Worm (Caenorhabditis elegans) whole organism, young adult: ENCODE results near the gene C12D8.13.

Experiments used
- B0035.1 ChIP-seq: sonication (generic microtip); optimal IDR thresholded peaks from 2 replicates; lab custom pipeline; 2016; ENCODE audit warnings: missing genetic modification characterization, mild to moderate bottlenecking, missing compliant biosample characterization, missing genotype, missing genetic modification reagents
- B0261.1 ChIP-seq: sonication (generic microtip); optimal IDR thresholded peaks from 2 replicates; lab custom pipeline; 2016; ENCODE audit warnings: mild to moderate bottlenecking, missing genetic modification characterization, moderate library complexity, missing compliant biosample characterization
- C06A6.2 ChIP-seq: fragments of 200-800 bp; sonication (Bioruptor generic); conservative IDR thresholded peaks from 2 replicates; pipeline ENCODE4 v1.3.6; 2022; ENCODE audit warnings: missing genetic modification characterization, missing compliant biosample characterization
- F22D6.2 ChIP-seq: sonication (generic microtip); optimal IDR thresholded peaks from 2 replicates; lab custom pipeline; 2016; ENCODE audit warnings: mild to moderate bottlenecking, missing genetic modification characterization, missing compliant biosample characterization
- F37B4.10 ChIP-seq: fragments of 200-800 bp; sonication (Bioruptor generic); IDR thresholded peaks from 2 replicates; pipeline ENCODE4 v1.3.6; 2022; ENCODE audit warnings: missing genetic modification characterization, missing compliant biosample characterization
- F39B2.1 ChIP-seq: fragments of 200-800 bp; sonication (Bioruptor generic); IDR thresholded peaks from 2 replicates; pipeline ENCODE4 v1.3.6; 2022; ENCODE audit warnings: missing genetic modification reagents, missing genetic modification characterization, missing compliant biosample characterization
- F57A8.1 ChIP-seq: fragments of 200-800 bp; sonication (Bioruptor generic); optimal IDR thresholded peaks from 2 replicates; lab custom pipeline; 2018; ENCODE audit warnings: mild to moderate bottlenecking, missing genetic modification characterization, moderate library complexity, missing compliant biosample characterization
- F57C9.4 ChIP-seq: sonication (generic microtip); optimal IDR thresholded peaks from 2 replicates; lab custom pipeline; 2017; ENCODE audit warnings: mild to moderate bottlenecking, missing genetic modification characterization, missing compliant biosample characterization
- Y53G8AR.9 ChIP-seq: fragments of 200-800 bp; sonication (Bioruptor generic); conservative IDR thresholded peaks from 2 replicates; pipeline ENCODE4 v1.3.6; 2022; ENCODE audit warnings: missing genetic modification reagents, missing genetic modification characterization, missing compliant biosample characterization
- Y67H2A.10 ChIP-seq: fragments of 200-800 bp; sonication (Bioruptor generic); conservative IDR thresholded peaks from 2 replicates; pipeline ENCODE4 v1.3.6; 2022; ENCODE audit warnings: missing genetic modification reagents, missing genetic modification characterization, missing compliant biosample characterization
- Y95B8A.8 ChIP-seq: fragments of 200-800 bp; sonication (Bioruptor generic); IDR thresholded peaks from 2 replicates; pipeline ENCODE4 v1.3.6; 2022; ENCODE audit warnings: missing genetic modification reagents, missing genetic modification characterization, missing compliant biosample characterization
- ZK185.1 ChIP-seq: sonication (generic microtip); optimal IDR thresholded peaks from 2 replicates; lab custom pipeline; 2016; ENCODE audit warnings: mild to moderate bottlenecking, missing genetic modification characterization, missing compliant biosample characterization; ENCODE audit not compliant: poor library complexity, severe bottlenecking
- cebp-1 ChIP-seq, 2 experiments: fragments of 200-800 bp in 1 of 2; sonication (Bioruptor generic) in 1 of 2; sonication (generic microtip) in 1 of 2; IDR thresholded peaks in 1 of 2; optimal IDR thresholded peaks in 1 of 2; 2 replicates each; pipeline versions ENCODE4 v1.3.6 to Lab custom; 2017 to 2022; ENCODE audit warnings: missing compliant biosample characterization in 2 of 2, missing genetic modification characterization in 2 of 2, mild to moderate bottlenecking in 1 of 2, missing genetic modification reagents in 1 of 2, moderate library complexity in 1 of 2
- cebp-2 ChIP-seq: fragments of 200-800 bp; sonication (Bioruptor generic); IDR thresholded peaks from 2 replicates; pipeline ENCODE4 v1.3.6; 2022; ENCODE audit warnings: missing genetic modification characterization, missing compliant biosample characterization
- ceh-79 ChIP-seq: sonication (generic microtip); optimal IDR thresholded peaks from 2 replicates; lab custom pipeline; 2017; ENCODE audit warnings: mild to moderate bottlenecking, missing genetic modification characterization, missing compliant biosample characterization
- die-1 ChIP-seq: sonication (generic microtip); optimal IDR thresholded peaks from 2 replicates; lab custom pipeline; 2016; ENCODE audit warnings: missing genotype, mild to moderate bottlenecking, missing genetic modification characterization, missing compliant biosample characterization
- efl-1 ChIP-seq: fragments of 150-350 bp; optimal IDR thresholded peaks from 2 replicates; lab custom pipeline; 2014; ENCODE audit warnings: missing biosample characterization, missing genetic modification reagents, missing genetic modification characterization
- ekl-4 ChIP-seq: fragments of 200-800 bp; sonication (Bioruptor generic); IDR thresholded peaks from 2 replicates; pipeline ENCODE4 v1.3.6; 2022; ENCODE audit warnings: missing genetic modification reagents, missing genetic modification characterization, missing compliant biosample characterization
- hlh-26 ChIP-seq: fragments of 200-800 bp; sonication (Bioruptor generic); conservative IDR thresholded peaks from 2 replicates; pipeline ENCODE4 v1.3.6; 2022; ENCODE audit warnings: missing genetic modification reagents, missing genetic modification characterization, missing compliant biosample characterization
- hrde-1 ChIP-seq: sonication (generic microtip); optimal IDR thresholded peaks from 2 replicates; lab custom pipeline; 2016; ENCODE audit warnings: missing genetic modification characterization, mild to moderate bottlenecking, missing compliant biosample characterization, moderate library complexity, missing genotype, missing genetic modification reagents, borderline replicate concordance
- lin-35 ChIP-seq, 3 experiments: fragments of 150-350 bp in 2 of 3; sonication (generic microtip) in 1 of 3; optimal IDR thresholded peaks; 2 replicates each; lab custom pipeline; 2014 to 2018; ENCODE audit warnings: missing biosample characterization in 3 of 3, missing genetic modification characterization in 3 of 3, missing genetic modification reagents in 3 of 3
- lir-1 ChIP-seq: fragments of 200-800 bp; sonication (Bioruptor generic); conservative IDR thresholded peaks from 2 replicates; pipeline ENCODE4 v1.3.6; 2022; ENCODE audit warnings: missing genetic modification reagents, missing genetic modification characterization, missing compliant biosample characterization
- lsl-1 ChIP-seq: fragments of 200-800 bp; sonication (Bioruptor generic); optimal IDR thresholded peaks from 2 replicates; lab custom pipeline; 2018; ENCODE audit warnings: mild to moderate bottlenecking, missing genetic modification characterization, moderate library complexity, missing compliant biosample characterization
- madf-6 ChIP-seq: fragments of 200-800 bp; sonication (Bioruptor generic); IDR thresholded peaks from 2 replicates; pipeline ENCODE4 v1.3.6; 2022; ENCODE audit warnings: missing genetic modification reagents, missing genetic modification characterization, missing compliant biosample characterization
- madf-8 ChIP-seq: fragments of 200-800 bp; sonication (Bioruptor generic); conservative IDR thresholded peaks from 2 replicates; pipeline ENCODE4 v1.3.6; 2022; ENCODE audit warnings: missing genetic modification reagents, missing genetic modification characterization, missing compliant biosample characterization
- mxl-1 ChIP-seq: sonication (generic microtip); optimal IDR thresholded peaks from 2 replicates; lab custom pipeline; 2016; ENCODE audit warnings: missing genetic modification characterization, missing compliant biosample characterization
- nfya-1 ChIP-seq: sonication (generic microtip); optimal IDR thresholded peaks from 2 replicates; lab custom pipeline; 2017; ENCODE audit warnings: antibody characterized with exemption, missing compliant biosample characterization, missing genetic modification characterization, borderline replicate concordance; ENCODE audit not compliant: insufficient read depth
- nfya-2 ChIP-seq: fragments of 200-800 bp; sonication (Bioruptor generic); IDR thresholded peaks from 2 replicates; pipeline ENCODE4 v1.3.6; 2022; ENCODE audit warnings: missing genetic modification reagents, missing genetic modification characterization, missing compliant biosample characterization
- rec-8 ChIP-seq, 2 experiments: sonication (generic microtip); optimal IDR thresholded peaks; 2 replicates each; lab custom pipeline; 2016; ENCODE audit warnings: mild to moderate bottlenecking in 2 of 2, missing genetic modification characterization in 2 of 2, missing genetic modification reagents in 2 of 2, missing genotype in 2 of 2, missing biosample characterization in 1 of 2, missing compliant biosample characterization in 1 of 2, moderate library complexity in 1 of 2
- repo-1 ChIP-seq: sonication (generic microtip); optimal IDR thresholded peaks from 2 replicates; lab custom pipeline; 2017; ENCODE audit warnings: mild to moderate bottlenecking, missing genetic modification characterization, missing compliant biosample characterization
- snpc-1.3 ChIP-seq: sonication (generic microtip); optimal IDR thresholded peaks from 2 replicates; lab custom pipeline; 2017; ENCODE audit warnings: missing genetic modification characterization, mild to moderate bottlenecking, missing compliant biosample characterization, antibody characterized with exemption, moderate library complexity, missing genotype, missing genetic modification reagents; ENCODE audit not compliant: insufficient read depth
- snpc-3.4 ChIP-seq: sonication (generic microtip); optimal IDR thresholded peaks from 2 replicates; lab custom pipeline; 2017; ENCODE audit warnings: missing genetic modification characterization, mild to moderate bottlenecking, missing compliant biosample characterization, antibody characterized with exemption, moderate library complexity, missing genotype, missing genetic modification reagents
- snpc-4 ChIP-seq, 5 experiments: fragments of 150-350 bp in 1 of 5; sonication (generic microtip) in 4 of 5; optimal IDR thresholded peaks; 2 replicates each; lab custom pipeline; 2014 to 2018; ENCODE audit warnings: missing genetic modification characterization in 5 of 5, missing biosample characterization in 3 of 5, antibody characterized with exemption in 2 of 5, mild to moderate bottlenecking in 2 of 5, missing compliant biosample characterization in 2 of 5, missing genotype in 2 of 5, moderate library complexity in 2 of 5, missing genetic modification reagents in 1 of 5
- somi-1 ChIP-seq: fragments of 200-800 bp; sonication (Bioruptor generic); optimal IDR thresholded peaks from 2 replicates; lab custom pipeline; 2018; ENCODE audit warnings: mild to moderate bottlenecking, missing genetic modification characterization, missing compliant biosample characterization
- unc-130 ChIP-seq: sonication (generic microtip); optimal IDR thresholded peaks from 2 replicates; lab custom pipeline; 2016; ENCODE audit warnings: missing genetic modification reagents, missing genetic modification characterization, missing compliant biosample characterization
- xnd-1 ChIP-seq: sonication (generic microtip); optimal IDR thresholded peaks from 2 replicates; lab custom pipeline; 2016; ENCODE audit warnings: missing genotype, missing genetic modification reagents, missing genetic modification characterization, missing compliant biosample characterization

C12D8.13 gene

ce11 chrV:10216724-10217123, 3.8 kb downstream of the C12D8.13 start, which contains the start of gene ZK856.14:
Gene ZK856.14, plus strand, starts transcription at chrV:10217024.
- TF ChIP-seq Y53G8AR.9 (GFP tag; lab: Robert Waterston, UW): no peak
- TF ChIP-seq snpc-4 (GFP tag; optimal IDR thresholded peaks at IDR 0.05; lab: Kevin White, UChicago): no peak
- TF ChIP-seq snpc-4 (tag; optimal IDR thresholded peaks at IDR 0.05; lab: Kevin White, UChicago): no peak
- TF ChIP-seq lir-1 (GFP tag; lab: Robert Waterston, UW): no peak
- no peak for TF ChIP-seq efl-1

- TF ChIP-seq lsl-1 (peak; percentile 34), mxl-1 (tag; lab: Kevin White, UChicago) (no peak), F37B4.10 (GFP tag; lab: Robert Waterston, UW) (no peak), madf-8 (GFP tag; lab: Robert Waterston, UW) (no peak)
Observed at ce11 chrV:10212627-10213026, 7.9 kb downstream of the C12D8.13 start, which contains the start of gene hpo-40. Gene hpo-40, plus strand, starts transcription at chrV:10212927.

ce11 chrV:10212027-10212426, 8.5 kb downstream of the C12D8.13 start, which contains the start of gene zhit-3:
Gene zhit-3, minus strand, starts transcription at chrV:10212127.
- no peak for TF ChIP-seq B0035.1 (tag; lab: Kevin White, UChicago)
- no peak for TF ChIP-seq F57A8.1
- TF ChIP-seq cebp-1 (GFP tag; IDR thresholded peaks at IDR 0.05; lab: Robert Waterston, UW): no peak
- no peak for TF ChIP-seq cebp-1 (tag; optimal IDR thresholded peaks at IDR 0.05; lab: Kevin White, UChicago)
- TF ChIP-seq ceh-79 (tag; lab: Kevin White, UChicago): no peak
- TF ChIP-seq rec-8 (tag; optimal IDR thresholded peaks at IDR 0.05; lab: Kevin White, UChicago): no peak
- no peak for TF ChIP-seq lin-35 (GFP tag; optimal IDR thresholded peaks at IDR 0.05; lab: Kevin White, UChicago)
- TF ChIP-seq hlh-26 (GFP tag; lab: Robert Waterston, UW): no peak
- no peak for TF ChIP-seq Y95B8A.8
- TF ChIP-seq nfya-1 (tag; lab: Kevin White, UChicago): no peak
- no peak for TF ChIP-seq repo-1 (tag; lab: Kevin White, UChicago)
- TF ChIP-seq snpc-3.4: no peak
- no peak for TF ChIP-seq madf-6 (GFP tag; lab: Robert Waterston, UW)

- TF ChIP-seq F22D6.2 (tag; lab: Kevin White, UChicago) (no peak), Y67H2A.10 (GFP tag; lab: Robert Waterston, UW) (no peak), C06A6.2 (no peak), xnd-1 (no peak), snpc-1.3 (no peak), somi-1 (no peak), efl-1 (no peak), nfya-2 (no peak), F39B2.1 (GFP tag; lab: Robert Waterston, UW) (no peak), F57C9.4 (tag; lab: Kevin White, UChicago) (no peak), lir-1 (GFP tag; lab: Robert Waterston, UW) (no peak), unc-130 (GFP tag; lab: Kevin White, UChicago) (no peak)
Observed at ce11 chrV:10210244-10210643, 10.3 kb downstream of the C12D8.13 start, which contains the start of gene tftc-3. Gene tftc-3, minus strand, starts transcription at chrV:10210344.

- TF ChIP-seq F37B4.10 (GFP tag; lab: Robert Waterston, UW): no peak
- no peak for TF ChIP-seq B0261.1 (tag; lab: Kevin White, UChicago)
- TF ChIP-seq cebp-2: no peak
- peak; percentile 19 for TF ChIP-seq hrde-1
- TF ChIP-seq ZK185.1 (tag; lab: Kevin White, UChicago): no peak
- no peak for TF ChIP-seq Y67H2A.10 (GFP tag; lab: Robert Waterston, UW)
- 0 out of 2 replicates have a peak, but pooled peaks have one; percentile 24 for TF ChIP-seq madf-6 (GFP tag; lab: Robert Waterston, UW)
- no peak for TF ChIP-seq die-1 (tag; lab: Kevin White, UChicago)
- no peak for TF ChIP-seq ekl-4
Observed at ce11 chrV:10206502-10206901, 14.0 kb downstream of the C12D8.13 start, which contains the start of gene rpc-25. Gene rpc-25, minus strand, starts transcription at chrV:10206602.
